Worm (Caenorhabditis elegans) whole organism, midembryonic: ENCODE data around the gene acr-23.
A peak's percentile ranks its signal among the peaks of the same experiment; 100 is the strongest.

Experiments used
- T22C8.4 ChIP-seq: fragments of 200-800 bp; sonication (Bioruptor generic); IDR thresholded peaks from 2 replicates; pipeline ENCODE4 v1.3.6; 2022; ENCODE audit warnings: missing genetic modification characterization, missing compliant biosample characterization
- cog-1 ChIP-seq: sonication (generic microtip); optimal IDR thresholded peaks from 2 replicates; lab custom pipeline; 2016; ENCODE audit warnings: missing genetic modification characterization, missing compliant biosample characterization
- flt-1 ChIP-seq: fragments of 200-800 bp; sonication (Bioruptor generic); IDR thresholded peaks from 2 replicates; pipeline ENCODE4 v1.3.6; 2022; ENCODE audit warnings: missing genetic modification characterization, missing compliant biosample characterization
- klf-2 ChIP-seq: fragments of 200-800 bp; sonication (Bioruptor generic); conservative IDR thresholded peaks from 2 replicates; pipeline ENCODE4 v1.3.6; 2022; ENCODE audit warnings: missing genetic modification reagents, missing genetic modification characterization, missing compliant biosample characterization
- med-1 ChIP-seq: sonication (generic microtip); optimal IDR thresholded peaks from 2 replicates; lab custom pipeline; 2017; ENCODE audit warnings: missing genetic modification characterization, mild to moderate bottlenecking, missing compliant biosample characterization, antibody characterized with exemption, missing genetic modification reagents; ENCODE audit not compliant: insufficient read depth
- ref-1 ChIP-seq: fragments of 200-800 bp; sonication (Bioruptor generic); conservative IDR thresholded peaks from 2 replicates; pipeline ENCODE4 v1.3.6; 2022; ENCODE audit warnings: missing genetic modification reagents, missing genetic modification characterization, missing compliant biosample characterization
- tab-1 ChIP-seq: fragments of 200-800 bp; sonication (Bioruptor generic); IDR thresholded peaks from 2 replicates; pipeline ENCODE4 v1.3.6; 2022; ENCODE audit warnings: missing genetic modification characterization, missing compliant biosample characterization
- ztf-23 ChIP-seq: fragments of 200-800 bp; sonication (Bioruptor generic); IDR thresholded peaks from 2 replicates; pipeline ENCODE4 v1.3.6; 2022; ENCODE audit warnings: missing genetic modification reagents, missing genetic modification characterization, missing compliant biosample characterization
- ztf-29 ChIP-seq: fragments of 200-800 bp; sonication (Bioruptor generic); IDR thresholded peaks from 2 replicates; pipeline ENCODE4 v1.3.6; 2022; ENCODE audit warnings: missing genetic modification reagents, missing genetic modification characterization, missing compliant biosample characterization

acr-23 gene

DNA sequence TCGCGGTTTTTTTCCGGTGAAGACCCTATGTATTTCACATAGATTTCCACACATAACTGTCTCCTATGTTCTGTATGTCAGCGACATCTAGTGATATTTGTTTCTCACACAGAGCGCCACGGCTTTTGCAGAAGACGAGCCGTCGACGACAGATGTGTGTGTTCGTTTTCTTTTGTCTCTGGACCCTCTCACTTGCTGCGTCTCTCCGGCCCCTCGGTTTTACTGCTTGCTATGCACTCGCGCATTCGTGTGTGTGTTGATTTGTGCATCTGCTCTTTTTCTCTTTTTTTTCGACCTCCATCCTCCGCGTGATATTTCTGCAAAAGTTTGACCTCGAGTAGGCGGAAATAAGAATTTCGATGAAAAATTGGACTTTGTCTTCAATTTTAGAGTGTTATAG is 29.4 kb upstream of the acr-23 start:
- peak; percentile 1 for TF ChIP-seq cog-1
- TF ChIP-seq ref-1 (GFP tag; lab: Robert Waterston, UW): no peak

DNA sequence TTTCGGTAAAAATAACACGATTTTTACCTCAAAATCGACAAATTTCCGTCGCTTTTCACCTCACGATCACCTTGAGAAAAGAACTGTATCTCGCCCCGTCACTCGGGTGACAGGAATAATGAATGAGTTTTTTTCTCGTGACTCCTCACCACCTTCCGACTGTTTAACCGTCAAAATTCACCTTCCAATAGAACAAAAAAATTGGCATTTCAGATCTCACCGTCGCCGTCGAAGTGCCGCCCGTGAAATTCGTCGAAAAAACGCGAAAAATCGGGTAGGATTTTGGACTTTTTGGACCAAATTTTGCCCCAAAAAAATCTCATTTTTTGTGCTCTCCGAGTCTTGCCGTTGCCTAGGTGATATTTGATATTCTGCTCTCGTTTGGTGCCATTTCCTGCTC is 27.5 kb upstream of the acr-23 start, which contains the start of gene unc-132:
TSS of gene unc-132 (plus strand) at position 208 of the 400 bp plus-strand sequence.
- TF ChIP-seq T22C8.4 (GFP tag; lab: Robert Waterston, UW): no peak

DNA sequence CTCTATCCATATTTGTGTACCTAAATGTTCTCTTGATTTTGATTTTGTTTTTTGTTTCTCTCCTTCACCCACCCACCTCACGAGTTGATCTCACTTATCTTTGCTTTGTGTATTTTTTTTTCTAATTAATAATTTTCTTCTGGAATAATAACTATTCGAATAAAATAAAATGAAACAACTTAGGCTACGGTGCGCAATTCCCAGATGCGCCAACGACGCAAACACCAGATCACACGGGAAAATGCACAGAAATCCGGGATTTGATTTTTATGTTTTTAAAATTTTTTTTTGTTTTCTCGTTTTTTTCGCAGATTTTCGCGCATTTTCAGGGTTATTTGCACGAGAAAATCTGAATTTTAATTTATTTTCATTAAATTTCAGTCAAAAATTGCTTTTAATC is 26.9 kb upstream of the acr-23 start:
- TF ChIP-seq cog-1: no peak
- TF ChIP-seq T22C8.4 (GFP tag; lab: Robert Waterston, UW): no peak
- no peak for TF ChIP-seq ztf-29 (GFP tag; lab: Robert Waterston, UW)

DNA sequence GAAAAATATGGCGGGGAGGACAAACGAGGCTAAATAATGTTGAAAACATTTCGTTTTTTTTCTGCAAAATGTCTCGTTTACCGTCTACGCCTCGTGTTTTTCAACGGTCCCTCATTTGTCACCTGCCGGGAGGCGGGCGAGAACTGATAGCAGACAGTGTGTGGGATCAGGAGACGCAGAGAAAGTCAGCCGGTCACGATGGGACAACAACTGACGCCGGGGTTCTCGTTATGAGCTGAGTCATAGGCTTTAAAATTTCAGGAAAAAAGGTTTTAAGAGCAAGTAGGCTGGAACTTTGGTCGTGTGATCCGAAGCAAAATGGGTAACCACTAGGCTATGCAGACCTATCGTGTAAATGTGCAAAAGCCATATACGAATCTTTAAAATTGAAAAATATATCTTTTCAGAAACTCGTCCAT is 26.4 kb upstream of the acr-23 start, which contains the start of gene W08A12.2:
TSS of gene W08A12.2 (minus strand) at position 103 of the 419 bp plus-strand sequence.
- TF ChIP-seq cog-1 (no peak), tab-1 (GFP tag; lab: Robert Waterston, UW) (0 out of 2 replicates have a peak, but pooled peaks have one; percentile 27)

DNA sequence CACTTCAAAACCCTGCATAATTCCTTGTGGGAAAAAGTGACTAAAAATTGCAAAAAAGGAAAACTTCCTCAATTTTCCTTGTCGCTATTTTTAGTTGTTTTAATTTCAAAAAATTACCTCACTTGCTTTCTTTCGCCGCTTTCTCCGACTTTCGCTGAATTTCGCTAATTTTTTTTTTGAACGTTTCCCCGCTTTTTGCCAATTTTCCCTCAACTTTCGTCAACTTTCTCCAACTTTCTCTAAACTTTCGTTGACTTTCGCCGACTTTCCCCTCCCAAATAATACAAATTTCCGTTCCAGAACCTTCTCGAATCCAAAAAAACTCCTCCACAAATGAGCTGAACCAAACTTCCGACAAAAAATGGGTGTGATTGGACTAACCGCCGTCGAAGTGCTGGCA is 23.2 kb upstream of the acr-23 start, which contains the start of gene W08A12.3:
TSS of gene W08A12.3 (plus strand) at position 301 of the 400 bp plus-strand sequence.
- TF ChIP-seq cog-1 (no peak), tab-1 (GFP tag; lab: Robert Waterston, UW) (no peak), ztf-29 (GFP tag; lab: Robert Waterston, UW) (no peak), ref-1 (GFP tag; lab: Robert Waterston, UW) (no peak), ztf-23 (GFP tag; lab: Robert Waterston, UW) (no peak), med-1 (GFP tag; lab: Kevin White, UChicago) (no peak), T22C8.4 (GFP tag; lab: Robert Waterston, UW) (no peak), klf-2 (GFP tag; lab: Robert Waterston, UW) (no peak), flt-1 (GFP tag; lab: Robert Waterston, UW) (no peak)

DNA sequence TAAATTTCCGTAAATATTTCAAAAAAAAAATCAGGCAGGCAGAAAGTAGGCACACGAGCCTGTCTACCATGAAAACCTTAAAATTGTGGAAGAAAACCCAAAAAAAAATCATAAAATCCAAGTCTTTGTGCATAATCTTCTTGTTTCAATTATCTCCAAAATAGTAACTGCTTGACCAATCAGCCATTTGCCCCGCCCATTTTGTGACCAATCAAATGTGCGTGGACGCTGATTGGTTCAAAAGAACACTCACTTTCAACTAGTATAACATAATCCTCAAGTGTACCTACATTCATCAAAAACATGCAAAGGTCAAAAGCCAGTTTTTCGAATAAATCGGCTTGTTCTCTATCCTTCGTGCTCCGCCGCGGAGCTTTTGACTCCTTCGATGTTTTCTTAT is 19.1 kb upstream of the acr-23 start:
- TF ChIP-seq ref-1 (GFP tag; lab: Robert Waterston, UW) (no peak), ztf-23 (GFP tag; lab: Robert Waterston, UW) (no peak), tab-1 (GFP tag; lab: Robert Waterston, UW) (no peak), med-1 (GFP tag; lab: Kevin White, UChicago) (no peak), cog-1 (no peak), ztf-29 (GFP tag; lab: Robert Waterston, UW) (no peak), T22C8.4 (GFP tag; lab: Robert Waterston, UW) (no peak), flt-1 (GFP tag; lab: Robert Waterston, UW) (no peak), klf-2 (GFP tag; lab: Robert Waterston, UW) (no peak)

DNA sequence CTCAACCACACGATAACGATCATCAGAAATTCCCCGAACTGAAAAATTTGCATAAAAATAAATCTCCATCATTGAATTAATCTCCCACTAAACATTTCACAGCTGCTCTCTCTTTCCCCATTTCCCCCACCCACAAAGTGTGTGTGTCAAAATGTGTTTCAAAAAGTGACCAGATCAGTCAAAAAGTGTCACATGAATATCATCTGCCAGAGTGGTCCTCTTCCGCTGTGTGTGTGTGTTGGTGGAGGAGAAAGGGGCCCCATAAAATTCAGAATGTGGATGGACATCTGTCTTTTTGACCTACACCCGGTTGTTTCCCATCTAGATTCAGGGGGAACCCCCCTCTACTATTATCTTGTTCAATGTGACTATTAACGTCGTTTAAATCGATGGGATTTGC is 17.8 kb upstream of the acr-23 start:
- TF ChIP-seq klf-2 (GFP tag; lab: Robert Waterston, UW) (no peak), med-1 (GFP tag; lab: Kevin White, UChicago) (no peak), cog-1 (no peak), flt-1 (GFP tag; lab: Robert Waterston, UW) (no peak), tab-1 (GFP tag; lab: Robert Waterston, UW) (no peak), ref-1 (GFP tag; lab: Robert Waterston, UW) (no peak), ztf-23 (GFP tag; lab: Robert Waterston, UW) (no peak), T22C8.4 (GFP tag; lab: Robert Waterston, UW) (no peak), ztf-29 (GFP tag; lab: Robert Waterston, UW) (no peak)

DNA sequence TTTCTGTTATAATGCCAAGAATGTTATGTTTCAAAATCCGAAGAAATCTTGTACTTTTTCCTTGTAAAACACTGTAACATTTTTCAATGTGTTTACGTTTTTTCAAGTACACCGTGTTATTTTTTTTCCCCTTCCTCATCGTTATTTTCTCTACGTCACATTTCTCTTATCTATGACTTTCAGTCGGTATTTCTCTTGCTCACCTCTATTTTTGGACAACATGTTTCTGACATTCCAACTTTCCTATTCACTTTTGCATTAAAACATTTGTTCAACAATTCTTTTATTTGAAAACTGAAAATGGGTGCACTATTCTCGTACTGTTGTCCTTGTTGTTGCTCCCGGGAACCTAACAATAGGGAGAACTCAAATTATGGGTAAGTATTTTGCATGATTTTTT is 13.7 kb upstream of the acr-23 start, which contains the start of gene pals-33:
TSS of gene pals-33 (plus strand) at position 301 of the 400 bp plus-strand sequence.
- TF ChIP-seq klf-2 (GFP tag; lab: Robert Waterston, UW) (no peak), tab-1 (GFP tag; lab: Robert Waterston, UW) (no peak), ztf-29 (GFP tag; lab: Robert Waterston, UW) (no peak)

DNA sequence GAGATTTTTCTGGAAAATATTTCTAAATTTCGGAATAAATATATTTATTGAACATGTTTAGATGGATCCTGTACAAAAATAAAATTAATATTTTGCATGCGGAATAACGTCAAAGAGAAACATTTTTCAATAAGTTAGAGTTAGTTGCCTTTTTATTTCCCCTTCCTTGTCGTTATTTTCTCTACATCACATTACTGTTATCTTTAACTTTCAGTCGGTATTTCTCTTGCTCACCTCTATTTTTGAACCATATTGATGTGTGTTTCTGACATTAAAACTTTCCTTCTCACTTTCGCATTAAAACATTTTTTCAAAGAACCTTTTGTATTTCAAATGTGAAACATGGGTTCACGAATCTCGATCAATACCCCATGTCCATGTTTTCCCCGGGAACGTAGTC is 11.1 kb upstream of the acr-23 start, which contains the start of gene Y39H10B.3:
TSS of gene Y39H10B.3 (plus strand) at position 301 of the 400 bp plus-strand sequence.
- TF ChIP-seq flt-1 (GFP tag; lab: Robert Waterston, UW) (no peak), ztf-23 (GFP tag; lab: Robert Waterston, UW) (no peak), tab-1 (GFP tag; lab: Robert Waterston, UW) (no peak), med-1 (GFP tag; lab: Kevin White, UChicago) (no peak), klf-2 (GFP tag; lab: Robert Waterston, UW) (no peak), cog-1 (no peak), T22C8.4 (GFP tag; lab: Robert Waterston, UW) (no peak), ref-1 (GFP tag; lab: Robert Waterston, UW) (no peak), ztf-29 (GFP tag; lab: Robert Waterston, UW) (no peak)

DNA sequence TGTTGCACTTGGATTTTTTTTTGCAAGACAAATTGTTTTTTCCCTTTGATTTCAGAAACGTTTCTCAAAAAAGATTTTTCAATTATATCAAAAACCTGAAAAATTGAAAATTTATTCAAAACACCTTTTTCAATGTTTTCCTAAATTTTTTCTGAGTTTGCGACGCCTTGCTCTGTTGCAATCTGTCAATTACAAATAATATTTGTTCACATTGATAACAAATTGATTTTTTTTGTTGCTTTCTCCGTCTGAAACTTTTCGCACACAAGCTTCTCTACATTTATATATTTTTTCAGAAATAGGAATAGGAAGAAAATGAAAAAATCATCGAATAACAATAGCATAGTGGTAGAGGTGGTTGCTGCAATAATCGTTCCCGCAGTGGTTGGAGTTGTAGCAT is 9.1 kb upstream of the acr-23 start, which contains the start of gene Y39H10B.2:
TSS of gene Y39H10B.2 (plus strand) at position 301 of the 400 bp plus-strand sequence.
- no peak for TF ChIP-seq tab-1 (GFP tag; lab: Robert Waterston, UW)
- no peak for TF ChIP-seq ref-1 (GFP tag; lab: Robert Waterston, UW)
- no peak for TF ChIP-seq flt-1 (GFP tag; lab: Robert Waterston, UW)

DNA sequence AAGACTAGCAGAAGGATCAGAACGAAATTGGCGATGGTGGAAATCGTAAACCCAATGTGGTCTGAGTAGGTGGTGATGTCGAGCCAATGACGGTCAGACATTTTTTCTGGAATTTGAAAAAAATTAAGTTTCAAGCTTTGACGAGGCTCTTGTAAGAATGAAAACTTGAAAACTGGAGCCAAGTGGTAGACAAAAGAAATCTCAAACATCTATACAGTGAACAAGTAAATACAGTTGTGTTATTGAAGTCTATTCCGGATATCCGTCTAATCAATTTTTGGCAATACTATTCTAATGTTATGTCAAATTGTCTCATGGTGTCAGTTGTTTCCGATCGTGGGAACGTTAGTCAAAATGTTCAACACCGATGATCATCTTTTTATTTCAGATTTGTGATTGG is 7.5 kb upstream of the acr-23 start, which contains the start of gene str-113:
TSS of gene str-113 (minus strand) at position 101 of the 400 bp plus-strand sequence.
- TF ChIP-seq cog-1: no peak
- TF ChIP-seq T22C8.4 (GFP tag; lab: Robert Waterston, UW): no peak
- no peak for TF ChIP-seq ztf-23 (GFP tag; lab: Robert Waterston, UW)
